Fruit fly (Drosophila melanogaster) whole organism: Measurements from ENCODE around the gene CG13829.

Source experiments
- CG8478 ChIP-seq: fragments of >200 bp; optimal IDR thresholded peaks from 2 replicates; lab custom pipeline; 2018; ENCODE audit warnings: inconsistent platforms
- Dll ChIP-seq: fragments of >200 bp; optimal IDR thresholded peaks from 2 replicates; lab custom pipeline; 2017
- EcR ChIP-seq, 2 experiments: fragments of >200 bp; optimal IDR thresholded peaks; 2 replicates each; lab custom pipeline; 2017; ENCODE audit warnings: missing biosample characterization in 2 of 2, missing genetic modification characterization in 2 of 2, missing genetic modification reagents in 2 of 2
- pan ChIP-seq: fragments of >200 bp; optimal IDR thresholded peaks from 2 replicates; lab custom pipeline; 2017
- psq ChIP-seq: fragments of >200 bp; optimal IDR thresholded peaks from 2 replicates; lab custom pipeline; 2017
- usp ChIP-seq: fragments of >200 bp; optimal IDR thresholded peaks from 2 replicates; lab custom pipeline; 2017; ENCODE audit warnings: missing biosample characterization, missing genetic modification characterization, mixed read lengths

Gene CG13829

dm6 chr3R:23134690-23135089 is 26.4 kb downstream of the CG13829 start:
- TF ChIP-seq pan (lab: Kevin White, UChicago) (no peak), CG8478 (lab: Kevin White, UChicago) (no peak), Dll (lab: Kevin White, UChicago) (no peak), usp (GFP tag; lab: Kevin White, UChicago) (no peak), psq (lab: Kevin White, UChicago) (no peak), EcR (GFP tag; optimal IDR thresholded peaks at IDR 0.05; lab: Kevin White, UChicago) (no peak)

dm6 chr3R:23133301-23133828 is 27.8 kb downstream of the CG13829 start:
- no peak for TF ChIP-seq Dll (lab: Kevin White, UChicago)
- no peak for TF ChIP-seq pan (lab: Kevin White, UChicago)
- TF ChIP-seq EcR (GFP tag; optimal IDR thresholded peaks at IDR 0.05; lab: Kevin White, UChicago), result no peak
- TF ChIP-seq usp (GFP tag; lab: Kevin White, UChicago), result no peak
- TF ChIP-seq CG8478 (lab: Kevin White, UChicago), result no peak
- no peak for TF ChIP-seq psq (lab: Kevin White, UChicago)

- TF ChIP-seq usp (GFP tag; lab: Kevin White, UChicago) (no peak), CG8478 (lab: Kevin White, UChicago) (no peak), pan (lab: Kevin White, UChicago) (no peak), psq (lab: Kevin White, UChicago) (no peak), EcR (GFP tag; optimal IDR thresholded peaks at IDR 0.05; lab: Kevin White, UChicago) (no peak)
Observed at dm6 chr3R:23132299-23132698, 28.8 kb downstream of the CG13829 start.

dm6 chr3R:23131341-23131884 is 29.7 kb downstream of the CG13829 start:
- no peak for TF ChIP-seq Dll (lab: Kevin White, UChicago)
- TF ChIP-seq usp (GFP tag; lab: Kevin White, UChicago), result no peak
- no peak for TF ChIP-seq CG8478 (lab: Kevin White, UChicago)
- TF ChIP-seq EcR (GFP tag; optimal IDR thresholded peaks at IDR 0.05; lab: Kevin White, UChicago), result no peak
- no peak for TF ChIP-seq psq (lab: Kevin White, UChicago)
- TF ChIP-seq pan (lab: Kevin White, UChicago), result no peak

- TF ChIP-seq CG8478 (lab: Kevin White, UChicago) (no peak), Dll (lab: Kevin White, UChicago) (no peak), psq (lab: Kevin White, UChicago) (no peak)
Observed at dm6 chr3R:23130884-23131283, 30.3 kb downstream of the CG13829 start.

- TF ChIP-seq EcR (GFP tag; optimal IDR thresholded peaks at IDR 0.05; lab: Kevin White, UChicago) (no peak), Dll (lab: Kevin White, UChicago) (no peak), usp (GFP tag; lab: Kevin White, UChicago) (no peak), pan (lab: Kevin White, UChicago) (no peak), psq (lab: Kevin White, UChicago) (no peak), CG8478 (lab: Kevin White, UChicago) (no peak)
Observed at dm6 chr3R:23130181-23130580, 31.0 kb downstream of the CG13829 start.

dm6 chr3R:23129617-23130016 is 31.5 kb downstream of the CG13829 start:
- no peak for TF ChIP-seq pan (lab: Kevin White, UChicago)
- TF ChIP-seq EcR (GFP tag; optimal IDR thresholded peaks at IDR 0.05; lab: Kevin White, UChicago), result no peak
- TF ChIP-seq CG8478 (lab: Kevin White, UChicago), result no peak
- TF ChIP-seq usp (GFP tag; lab: Kevin White, UChicago), result no peak
- TF ChIP-seq Dll (lab: Kevin White, UChicago), result no peak
- TF ChIP-seq psq (lab: Kevin White, UChicago), result no peak

- TF ChIP-seq CG8478 (lab: Kevin White, UChicago), result no peak
- TF ChIP-seq EcR (GFP tag; optimal IDR thresholded peaks at IDR 0.05; lab: Kevin White, UChicago), result no peak
Observed at dm6 chr3R:23127796-23128195, 33.3 kb downstream of the CG13829 start, which contains the start of gene CG31457. TSS of gene CG31457 (minus strand) at chr3R:23127981.

dm6 chr3R:23126241-23127022 is 34.7 kb downstream of the CG13829 start, which contains the start of gene CG31365:
TSS of gene CG31365 (minus strand) at chr3R:23126422.
- no peak for TF ChIP-seq usp (GFP tag; lab: Kevin White, UChicago)
- TF ChIP-seq pan (lab: Kevin White, UChicago), result no peak
- TF ChIP-seq EcR (GFP tag; optimal IDR thresholded peaks at IDR 0.05; lab: Kevin White, UChicago), result no peak
- TF ChIP-seq Dll (lab: Kevin White, UChicago), result no peak
- TF ChIP-seq psq (lab: Kevin White, UChicago), result no peak
- no peak for TF ChIP-seq CG8478 (lab: Kevin White, UChicago)

dm6 chr3R:23120933-23121332 is 40.2 kb downstream of the CG13829 start:
- TF ChIP-seq Dll (lab: Kevin White, UChicago), result no peak
- TF ChIP-seq CG8478 (lab: Kevin White, UChicago), result no peak
- no peak for TF ChIP-seq pan (lab: Kevin White, UChicago)
- TF ChIP-seq psq (lab: Kevin White, UChicago), result no peak
- TF ChIP-seq EcR (GFP tag; optimal IDR thresholded peaks at IDR 0.05; lab: Kevin White, UChicago), result no peak
- no peak for TF ChIP-seq usp (GFP tag; lab: Kevin White, UChicago)

- no peak for TF ChIP-seq psq (lab: Kevin White, UChicago)
- no peak for TF ChIP-seq EcR (GFP tag; optimal IDR thresholded peaks at IDR 0.05; lab: Kevin White, UChicago)
- no peak for TF ChIP-seq usp (GFP tag; lab: Kevin White, UChicago)
- no peak for TF ChIP-seq pan (lab: Kevin White, UChicago)
- TF ChIP-seq Dll (lab: Kevin White, UChicago), result no peak
- no peak for TF ChIP-seq CG8478 (lab: Kevin White, UChicago)
Observed at dm6 chr3R:23119873-23120272, 41.3 kb downstream of the CG13829 start.
